Fruit fly (Drosophila melanogaster): ENCODE data around the gene psd.
A peak's percentile ranks its signal among the peaks of the same experiment; 100 is the strongest.

psd gene

dm6 chr2L:5982334-5982987 lies 17.7 kb upstream of the psd start (continued):
- TF ChIP-seq CG10565 (GFP tag; optimal IDR thresholded peaks at IDR 0.05) = no peak
- no peak for TF ChIP-seq emc (GFP tag; optimal IDR thresholded peaks at IDR 0.05)
- no peak for TF ChIP-seq ATbp (GFP tag; optimal IDR thresholded peaks at IDR 0.05)
- TF ChIP-seq CG14667 (GFP tag; IDR thresholded peaks at IDR 0.05) = no peak
- TF ChIP-seq Elba2 (GFP tag; optimal IDR thresholded peaks at IDR 0.05) = no peak
- TF ChIP-seq esg (GFP tag; conservative IDR thresholded peaks at IDR 0.05) = no peak
- no peak for TF ChIP-seq CG1792 (GFP tag; optimal IDR thresholded peaks at IDR 0.05)
- TF ChIP-seq CG3065 (GFP tag; optimal IDR thresholded peaks at IDR 0.05) = no peak
- TF ChIP-seq sr (GFP tag; IDR thresholded peaks at IDR 0.05) = no peak
- TF ChIP-seq Camta (GFP tag; optimal IDR thresholded peaks at IDR 0.05) = peak; percentile 28
- peak; percentile 1 for TF ChIP-seq MESR4 (GFP tag; optimal IDR thresholded peaks at IDR 0.05)
- TF ChIP-seq Nf-YB (GFP tag; optimal IDR thresholded peaks at IDR 0.05) = peak; percentile 50
- TF ChIP-seq CTCF (GFP tag; optimal IDR thresholded peaks at IDR 0.05) = peak; percentile 35
- no peak for TF ChIP-seq CG34422 (GFP tag; IDR thresholded peaks at IDR 0.05)
- no peak for TF ChIP-seq Gsc (GFP tag; IDR thresholded peaks at IDR 0.05)
- TF ChIP-seq HmgD (GFP tag; optimal IDR thresholded peaks at IDR 0.05) = peak; percentile 43
- TF ChIP-seq ac (GFP tag; optimal IDR thresholded peaks at IDR 0.05) = peak; percentile 29
- TF ChIP-seq CG10209 (GFP tag; optimal IDR thresholded peaks at IDR 0.05) = peak; percentile 18
- no peak for TF ChIP-seq Stat92E (GFP tag; optimal IDR thresholded peaks at IDR 0.05)
- no peak for TF ChIP-seq dan (GFP tag; IDR thresholded peaks at IDR 0.05)
- TF ChIP-seq CG18764 (GFP tag; optimal IDR thresholded peaks at IDR 0.05) = no peak
- TF ChIP-seq oc (tag; optimal IDR thresholded peaks at IDR 0.05) = peak; percentile 6
- TF ChIP-seq CG32772 (GFP tag; IDR thresholded peaks at IDR 0.05) = no peak
- TF ChIP-seq dimm (GFP tag; IDR thresholded peaks at IDR 0.05) = no peak
- no peak for TF ChIP-seq CG8388 (GFP tag; optimal IDR thresholded peaks at IDR 0.05)
- TF ChIP-seq CG14050 (GFP tag; IDR thresholded peaks at IDR 0.05) = no peak
- peak; percentile 72 for TF ChIP-seq Deaf1 (tag; optimal IDR thresholded peaks at IDR 0.05)
- no peak for TF ChIP-seq CG7372 (GFP tag; IDR thresholded peaks at IDR 0.05)
- TF ChIP-seq Nf-YA (GFP tag; IDR thresholded peaks at IDR 0.05) = no peak
- TF ChIP-seq CG12104 (GFP tag; optimal IDR thresholded peaks at IDR 0.05) = no peak
- TF ChIP-seq pnt (GFP tag; optimal IDR thresholded peaks at IDR 0.05) = no peak
- TF ChIP-seq Ada2b (GFP tag; IDR thresholded peaks at IDR 0.05) = no peak
- TF ChIP-seq Hand (GFP tag; optimal IDR thresholded peaks at IDR 0.05) = peak; percentile 16
- TF ChIP-seq grn (GFP tag; optimal IDR thresholded peaks at IDR 0.05) = peak; percentile 36
- TF ChIP-seq H2.0 (GFP tag; IDR thresholded peaks at IDR 0.05) = no peak
- TF ChIP-seq Hr78 (GFP tag; optimal IDR thresholded peaks at IDR 0.05) = peak in 1 of 2 experiments; percentile 91
- peak; percentile 15 for TF ChIP-seq twi (tag; optimal IDR thresholded peaks at IDR 0.05)
- TF ChIP-seq bsh (GFP tag; optimal IDR thresholded peaks at IDR 0.05) = peak in 1 of 2 experiments; percentile 8
- TF ChIP-seq dmrt11E (tag; optimal IDR thresholded peaks at IDR 0.05) = no peak
- TF ChIP-seq corto (GFP tag; optimal IDR thresholded peaks at IDR 0.05) = no peak
- peak; percentile 59 for TF ChIP-seq caup (GFP tag; optimal IDR thresholded peaks at IDR 0.05; ENCODE audit: severe bottlenecking)
- TF ChIP-seq CG7357 (GFP tag; IDR thresholded peaks at IDR 0.05) = no peak
- no peak for TF ChIP-seq CG2129 (GFP tag; IDR thresholded peaks at IDR 0.05; ENCODE audit: partially characterized antibody)
- TF ChIP-seq CG30403 (GFP tag; optimal IDR thresholded peaks at IDR 0.05) = peak; percentile 19
- peak; percentile 4 for TF ChIP-seq fd64A (GFP tag; optimal IDR thresholded peaks at IDR 0.05)
- TF ChIP-seq amos (GFP tag; IDR thresholded peaks at IDR 0.05; ENCODE audit: partially characterized antibody) = no peak
- peak; percentile 45 for TF ChIP-seq CoRest (tag; optimal IDR thresholded peaks at IDR 0.05)
- TF ChIP-seq tup (GFP tag; optimal IDR thresholded peaks at IDR 0.05) = no peak
- peak; percentile 99 for TF ChIP-seq CG9437 (GFP tag; optimal IDR thresholded peaks at IDR 0.05)
- peak; percentile 42 for TF ChIP-seq CG2712 (tag; optimal IDR thresholded peaks at IDR 0.05)

All from whole organism, embryonic.